Fruit fly (Drosophila melanogaster) whole organism, embryonic: ENCODE data around the gene CG5892.

Experiments
- ATbp ChIP-seq: fragments of 200-800 bp; sonication (Bioruptor generic); optimal IDR thresholded peaks from 2 replicates; lab custom pipeline; 2017; ENCODE audit warnings: missing biosample characterization, mild to moderate bottlenecking, missing genetic modification characterization, missing genetic modification reagents
- Atf-2 ChIP-seq: fragments of 200-800 bp; sonication (Bioruptor generic); optimal IDR thresholded peaks from 2 replicates; lab custom pipeline; 2016; ENCODE audit warnings: missing biosample characterization, missing genetic modification characterization
- B-H1 ChIP-seq: fragments of 200-800 bp; sonication (Bioruptor generic); IDR thresholded peaks from 3 replicates; pipeline ENCODE4 v1.3.6; 2022; ENCODE audit warnings: missing biosample characterization, missing genetic modification characterization
- Blimp-1 ChIP-seq: fragments of 200-800 bp; sonication (Bioruptor generic); optimal IDR thresholded peaks from 3 replicates; lab custom pipeline; 2018; ENCODE audit warnings: missing biosample characterization, missing genetic modification characterization, mild to moderate bottlenecking, moderate library complexity, missing genetic modification reagents
- CG10543 ChIP-seq: fragments of 200-800 bp; sonication (Bioruptor generic); optimal IDR thresholded peaks from 3 replicates; lab custom pipeline; 2017; ENCODE audit warnings: missing biosample characterization, mild to moderate bottlenecking, missing genetic modification characterization, moderate library complexity
- CG11398 ChIP-seq: fragments of 200-800 bp; sonication (Bioruptor generic); optimal IDR thresholded peaks from 2 replicates; lab custom pipeline; 2016; ENCODE audit warnings: missing biosample characterization, missing genetic modification characterization
- CG11504 ChIP-seq: fragments of 200-800 bp; sonication (Bioruptor generic); optimal IDR thresholded peaks from 3 replicates; lab custom pipeline; 2019; ENCODE audit warnings: missing biosample characterization, mild to moderate bottlenecking, missing genetic modification characterization, moderate library complexity
- CG11723 ChIP-seq: fragments of 200-800 bp; sonication (Bioruptor generic); optimal IDR thresholded peaks from 2 replicates; lab custom pipeline; 2017; ENCODE audit warnings: missing biosample characterization, mild to moderate bottlenecking, missing genetic modification characterization
- CG12104 ChIP-seq: fragments of 200-800 bp; sonication (Bioruptor generic); optimal IDR thresholded peaks from 3 replicates; lab custom pipeline; 2016; ENCODE audit warnings: missing biosample characterization, missing genetic modification characterization
- CG12744 ChIP-seq: fragments of 200-800 bp; sonication (Bioruptor generic); optimal IDR thresholded peaks from 2 replicates; lab custom pipeline; 2016; ENCODE audit warnings: missing biosample characterization, missing genetic modification characterization
- CG13424 ChIP-seq: fragments of 200-800 bp; sonication (Bioruptor generic); optimal IDR thresholded peaks from 2 replicates; lab custom pipeline; 2019; ENCODE audit warnings: missing biosample characterization, mild to moderate bottlenecking, missing genetic modification characterization, moderate library complexity
- CG3163 ChIP-seq: fragments of 200-800 bp; sonication (Bioruptor generic); optimal IDR thresholded peaks from 3 replicates; lab custom pipeline; 2016; ENCODE audit warnings: missing biosample characterization, missing genetic modification characterization
- CG34376 ChIP-seq: fragments of 200-800 bp; sonication (Bioruptor generic); optimal IDR thresholded peaks from 2 replicates; lab custom pipeline; 2018; ENCODE audit warnings: missing biosample characterization, mild to moderate bottlenecking, missing genetic modification characterization
- CG43689 ChIP-seq: fragments of 200-800 bp; sonication (Bioruptor generic); IDR thresholded peaks from 2 replicates; pipeline ENCODE4 v1.3.6; 2022; ENCODE audit warnings: missing biosample characterization, missing genetic modification characterization
- CG6272 ChIP-seq: fragments of 200-800 bp; sonication (Bioruptor generic); IDR thresholded peaks from 2 replicates; pipeline ENCODE4 v1.3.6; 2022; ENCODE audit warnings: missing biosample characterization, missing genetic modification characterization
- CG7372 ChIP-seq: fragments of 200-800 bp; sonication (Bioruptor generic); IDR thresholded peaks from 2 replicates; pipeline ENCODE4 v1.3.6; 2022; ENCODE audit warnings: missing biosample characterization, missing genetic modification characterization
- CG7987 ChIP-seq: fragments of 200-800 bp; sonication (Bioruptor generic); optimal IDR thresholded peaks from 2 replicates; lab custom pipeline; 2018; ENCODE audit warnings: missing biosample characterization, mild to moderate bottlenecking, missing genetic modification characterization, moderate library complexity
- CG9727 ChIP-seq: fragments of 200-800 bp; sonication (Bioruptor generic); optimal IDR thresholded peaks from 3 replicates; lab custom pipeline; 2017; ENCODE audit warnings: missing biosample characterization, mild to moderate bottlenecking, missing genetic modification characterization
- D19B ChIP-seq: fragments of 200-800 bp; sonication (Bioruptor generic); optimal IDR thresholded peaks from 2 replicates; lab custom pipeline; 2017; ENCODE audit warnings: missing biosample characterization, mild to moderate bottlenecking, missing genetic modification characterization
- Dbx ChIP-seq: fragments of 200-800 bp; sonication (Bioruptor generic); IDR thresholded peaks from 3 replicates; pipeline ENCODE4 v1.3.6; 2022; ENCODE audit warnings: missing biosample characterization, missing genetic modification characterization
- Dip2 ChIP-seq: fragments of 200-800 bp; sonication (Bioruptor generic); IDR thresholded peaks from 2 replicates; pipeline ENCODE4 v1.3.6; 2022; ENCODE audit warnings: missing biosample characterization, missing genetic modification characterization
- Doc3 ChIP-seq: fragments of 200-800 bp; sonication (Bioruptor generic); IDR thresholded peaks from 3 replicates; pipeline ENCODE4 v1.3.6; 2022; ENCODE audit warnings: missing biosample characterization, missing genetic modification characterization; ENCODE audit not compliant: partially characterized antibody
- Fer2 ChIP-seq: fragments of 200-800 bp; sonication (Bioruptor generic); optimal IDR thresholded peaks from 2 replicates; lab custom pipeline; 2018; ENCODE audit warnings: missing biosample characterization, mild to moderate bottlenecking, missing genetic modification characterization, moderate library complexity
- Fer3 ChIP-seq: fragments of 200-800 bp; sonication (Bioruptor generic); optimal IDR thresholded peaks from 2 replicates; lab custom pipeline; 2018; ENCODE audit warnings: missing biosample characterization, mild to moderate bottlenecking, missing genetic modification characterization, moderate library complexity
- GATAe ChIP-seq: fragments of 200-800 bp; sonication (Bioruptor generic); conservative IDR thresholded peaks from 2 replicates; pipeline ENCODE4 v1.3.6; 2022; ENCODE audit warnings: missing biosample characterization, missing genetic modification characterization
- Hmx ChIP-seq: fragments of 200-800 bp; sonication (Bioruptor generic); optimal IDR thresholded peaks from 2 replicates; lab custom pipeline; 2016; ENCODE audit warnings: missing biosample characterization, missing genetic modification characterization
- Lhr ChIP-seq: fragments of 200-800 bp; sonication (Bioruptor generic); optimal IDR thresholded peaks from 3 replicates; lab custom pipeline; 2017; ENCODE audit warnings: mild to moderate bottlenecking, missing biosample characterization, missing genetic modification reagents, missing genetic modification characterization
- Mad ChIP-seq: fragments of 200-800 bp; sonication (Bioruptor generic); optimal IDR thresholded peaks from 2 replicates; lab custom pipeline; 2016; ENCODE audit warnings: missing biosample characterization, missing genetic modification characterization
- Myb ChIP-seq: fragments of 200-800 bp; sonication (Bioruptor generic); optimal IDR thresholded peaks from 2 replicates; lab custom pipeline; 2016; ENCODE audit warnings: missing biosample characterization, missing genetic modification characterization
- NFAT ChIP-seq: fragments of 200-800 bp; sonication (Bioruptor generic); IDR thresholded peaks from 2 replicates; pipeline ENCODE4 v1.3.6; 2022; ENCODE audit warnings: missing biosample characterization, missing genetic modification characterization
- Sry-δ ChIP-seq: fragments of 200-800 bp; sonication (Bioruptor generic); optimal IDR thresholded peaks from 2 replicates; lab custom pipeline; 2016; ENCODE audit warnings: missing biosample characterization, missing genetic modification characterization
- Trl ChIP-seq, 3 experiments: fragments of >200 bp in 2 of 3; fragments of 200-800 bp in 1 of 3; sonication (Bioruptor generic) in 1 of 3; optimal IDR thresholded peaks; 2 replicates in 1 of 3; 3 replicates in 2 of 3; lab custom pipeline; 2016 to 2017; ENCODE audit warnings: missing biosample characterization in 1 of 3, missing genetic modification characterization in 1 of 3
- ac ChIP-seq: fragments of 200-800 bp; sonication (Bioruptor generic); optimal IDR thresholded peaks from 3 replicates; lab custom pipeline; 2017; ENCODE audit warnings: missing biosample characterization, mild to moderate bottlenecking, missing genetic modification characterization
- ato ChIP-seq: fragments of 200-800 bp; sonication (Bioruptor generic); IDR thresholded peaks from 2 replicates; pipeline ENCODE4 v1.3.6; 2022; ENCODE audit warnings: missing biosample characterization, missing genetic modification characterization; ENCODE audit not compliant: partially characterized antibody
- chinmo ChIP-seq: fragments of 200-800 bp; sonication (Bioruptor generic); IDR thresholded peaks from 4 replicates; pipeline ENCODE4 v1.3.6; 2022; ENCODE audit warnings: missing biosample characterization, missing genetic modification characterization; ENCODE audit not compliant: partially characterized antibody
- corto ChIP-seq: fragments of 200-800 bp; sonication (Bioruptor generic); optimal IDR thresholded peaks from 2 replicates; lab custom pipeline; 2016; ENCODE audit warnings: missing biosample characterization, mild to moderate bottlenecking, missing genetic modification characterization, moderate library complexity
- ems ChIP-seq: fragments of 200-800 bp; sonication (Bioruptor generic); optimal IDR thresholded peaks from 3 replicates; lab custom pipeline; 2016; ENCODE audit warnings: missing biosample characterization, missing genetic modification characterization
- fru ChIP-seq: fragments of >200 bp; optimal IDR thresholded peaks from 2 replicates; lab custom pipeline; 2017
- gro ChIP-seq: fragments of 200-800 bp; sonication (Bioruptor generic); optimal IDR thresholded peaks from 2 replicates; lab custom pipeline; 2016; ENCODE audit warnings: missing biosample characterization, missing genetic modification characterization
- hkb ChIP-seq, 2 experiments: fragments of 200-800 bp in 1 of 2; fragments of >200 bp in 1 of 2; sonication (Bioruptor generic) in 1 of 2; IDR thresholded peaks in 1 of 2; optimal IDR thresholded peaks in 1 of 2; 2 replicates each; pipeline versions ENCODE4 v1.3.6 to Lab custom; 2017 to 2022; ENCODE audit warnings: missing biosample characterization in 1 of 2, missing genetic modification characterization in 1 of 2
- kah ChIP-seq: fragments of 200-800 bp; sonication (Bioruptor generic); optimal IDR thresholded peaks from 2 replicates; lab custom pipeline; 2018; ENCODE audit warnings: missing biosample characterization, mild to moderate bottlenecking, missing genetic modification characterization
- kay ChIP-seq: fragments of 200-800 bp; sonication (Bioruptor generic); optimal IDR thresholded peaks from 2 replicates; lab custom pipeline; 2016; ENCODE audit warnings: missing biosample characterization, missing genetic modification characterization
- klu ChIP-seq: fragments of 200-800 bp; sonication (Bioruptor generic); IDR thresholded peaks from 2 replicates; pipeline ENCODE4 v1.3.6; 2022; ENCODE audit warnings: missing biosample characterization, missing genetic modification characterization
- maf-S ChIP-seq: fragments of 200-800 bp; sonication (Bioruptor generic); optimal IDR thresholded peaks from 2 replicates; lab custom pipeline; 2016; ENCODE audit warnings: missing biosample characterization, missing genetic modification characterization
- nmo ChIP-seq: fragments of 200-800 bp; sonication (Bioruptor generic); optimal IDR thresholded peaks from 2 replicates; lab custom pipeline; 2018; ENCODE audit warnings: missing biosample characterization, mild to moderate bottlenecking, missing genetic modification characterization, moderate library complexity
- seq ChIP-seq: fragments of 200-800 bp; sonication (Bioruptor generic); IDR thresholded peaks from 2 replicates; pipeline ENCODE4 v1.3.6; 2022; ENCODE audit warnings: missing biosample characterization, missing genetic modification characterization
- sim ChIP-seq: fragments of 200-800 bp; sonication (Bioruptor generic); IDR thresholded peaks from 2 replicates; pipeline ENCODE4 v1.3.6; 2022; ENCODE audit warnings: missing biosample characterization, missing genetic modification characterization
- sna ChIP-seq: fragments of 200-800 bp; sonication (Bioruptor generic); IDR thresholded peaks from 2 replicates; pipeline ENCODE4 v1.3.6; 2022; ENCODE audit warnings: missing biosample characterization, missing genetic modification characterization; ENCODE audit not compliant: partially characterized antibody
- sqz ChIP-seq: fragments of 200-800 bp; sonication (Bioruptor generic); optimal IDR thresholded peaks from 3 replicates; lab custom pipeline; 2018; ENCODE audit warnings: missing biosample characterization, mild to moderate bottlenecking, missing genetic modification characterization
- tap ChIP-seq: fragments of 200-800 bp; optimal IDR thresholded peaks from 3 replicates; lab custom pipeline; 2019; ENCODE audit warnings: missing biosample characterization, mild to moderate bottlenecking, missing genetic modification characterization, moderate library complexity
- usp ChIP-seq: fragments of >200 bp; optimal IDR thresholded peaks from 2 replicates; lab custom pipeline; 2017; ENCODE audit warnings: missing biosample characterization, missing genetic modification characterization

The CG5892 gene

DNA sequence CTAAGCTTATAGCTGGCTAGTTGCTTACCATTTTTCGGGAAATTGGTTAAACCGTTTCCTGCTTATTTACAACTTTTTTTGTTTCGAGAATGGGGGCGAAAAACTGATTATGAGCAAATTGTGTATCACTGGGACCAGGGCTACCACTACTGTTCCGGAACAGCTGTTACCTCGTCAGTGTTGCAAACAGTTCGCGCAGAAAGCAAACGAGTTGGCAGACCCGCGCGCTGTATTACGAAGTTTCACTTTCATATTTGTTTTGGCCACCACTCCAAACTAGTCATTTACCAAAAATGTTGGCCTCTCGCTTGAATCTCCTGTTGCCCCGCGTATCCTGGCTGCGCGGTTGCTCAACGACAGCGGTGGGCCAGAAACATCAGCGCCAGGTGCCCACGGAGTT, 27.5 kb downstream of the CG5892 start, which contains the start of the genes AP-2sigma and Idi (continued):
- TF ChIP-seq CG11504 (tag; lab: Kevin White, UChicago) (no peak), CG12104 (no peak), Fer2 (no peak), CG11723 (GFP tag; lab: Kevin White, UChicago) (no peak), CG3163 (GFP tag; lab: Kevin White, UChicago) (no peak), gro (no peak), CG10543 (GFP tag; lab: Kevin White, UChicago) (peak; percentile 30), Blimp-1 (GFP tag; lab: Kevin White, UChicago) (peak; percentile 99), Fer3 (tag; lab: Kevin White, UChicago) (peak; percentile 23), CG11398 (GFP tag; lab: Kevin White, UChicago) (no peak), Doc3 (GFP tag; lab: Robert Waterston, UW) (no peak), D19B (GFP tag; lab: Kevin White, UChicago) (no peak), Myb (GFP tag; lab: Kevin White, UChicago) (peak; percentile 29), ato (peak; percentile 37; the same call in 1 of the 2 replicates), Dbx (GFP tag; lab: Robert Waterston, UW) (peak; percentile 49; the same call in 1 of the 3 replicates), CG12744 (no peak), usp (GFP tag; lab: Kevin White, UChicago) (no peak), Hmx (GFP tag; lab: Kevin White, UChicago) (no peak), maf-S (GFP tag; lab: Kevin White, UChicago) (peak; percentile 14), tap (no peak), sim (GFP tag; lab: Robert Waterston, UW) (no peak), GATAe (GFP tag; lab: Robert Waterston, UW) (no peak), B-H1 (GFP tag; lab: Robert Waterston, UW) (no peak), ems (no peak), CG13424 (no peak), fru (no peak), kay (GFP tag; lab: Kevin White, UChicago) (no peak), kah (GFP tag; lab: Kevin White, UChicago) (no peak), CG6272 (GFP tag; lab: Robert Waterston, UW) (no peak), Atf-2 (GFP tag; lab: Kevin White, UChicago) (no peak), CG7372 (GFP tag; lab: Robert Waterston, UW) (no peak), NFAT (GFP tag; lab: Robert Waterston, UW) (no peak; the same call in 1 of the 2 replicates), chinmo (0 out of 4 replicates have a peak, but pooled peaks have one; percentile 64), hkb (optimal IDR thresholded peaks at IDR 0.05; lab: Kevin White, UChicago) (no peak), hkb (GFP tag; IDR thresholded peaks at IDR 0.05; lab: Robert Waterston, UW) (no peak), ac (no peak), nmo (GFP tag; lab: Kevin White, UChicago) (peak; percentile 28), seq (GFP tag; lab: Robert Waterston, UW) (no peak), Dip2 (GFP tag; lab: Robert Waterston, UW) (no peak), Mad (GFP tag; lab: Kevin White, UChicago) (no peak), sqz (GFP tag; lab: Kevin White, UChicago) (no peak), Trl (optimal IDR thresholded peaks at IDR 0.05; lab: Kevin White, UChicago) (no peak), Trl (GFP tag; optimal IDR thresholded peaks at IDR 0.05; lab: Kevin White, UChicago) (peak; percentile 22), corto (GFP tag; lab: Kevin White, UChicago) (no peak), Lhr (no peak), CG7987 (GFP tag; lab: Kevin White, UChicago) (no peak), CG43689 (GFP tag; lab: Robert Waterston, UW) (no peak), klu (no peak), sna (GFP tag; lab: Robert Waterston, UW) (no peak), Sry-δ (GFP tag; lab: Kevin White, UChicago) (peak; percentile 52), ATbp (GFP tag; lab: Kevin White, UChicago) (no peak), CG34376 (GFP tag; lab: Kevin White, UChicago) (peak; percentile 60), CG9727 (GFP tag; lab: Kevin White, UChicago) (no peak)
